Worm (Caenorhabditis elegans) whole organism, L1 larva: ENCODE measurements around the gene Y43F8C.3.

Source experiments
- C16A3.4 ChIP-seq: fragments of 150-350 bp; optimal IDR thresholded peaks from 2 replicates; lab custom pipeline; 2014; ENCODE audit warnings: missing biosample characterization, missing genetic modification characterization
- F16B12.6 ChIP-seq: fragments of 150-350 bp; optimal IDR thresholded peaks from 2 replicates; lab custom pipeline; 2014; ENCODE audit warnings: missing biosample characterization, missing genetic modification characterization
- Y116A8C.19 ChIP-seq: sonication (generic microtip); optimal IDR thresholded peaks from 2 replicates; lab custom pipeline; 2016; ENCODE audit warnings: missing compliant biosample characterization, missing genetic modification characterization, borderline replicate concordance
- aly-2 ChIP-seq: fragments of 150-350 bp; optimal IDR thresholded peaks from 2 replicates; lab custom pipeline; 2014; ENCODE audit warnings: missing biosample characterization, missing genetic modification characterization
- ama-1 ChIP-seq: fragments of 150-350 bp; optimal IDR thresholded peaks from 2 replicates; lab custom pipeline; 2014
- blmp-1 ChIP-seq: fragments of 150-350 bp; optimal IDR thresholded peaks from 2 replicates; lab custom pipeline; 2014; ENCODE audit warnings: missing biosample characterization, missing genetic modification characterization
- ceh-63 ChIP-seq: fragments of 200-800 bp; sonication (Bioruptor generic); optimal IDR thresholded peaks from 2 replicates; lab custom pipeline; 2018; ENCODE audit warnings: mild to moderate bottlenecking, missing genetic modification characterization, missing compliant biosample characterization
- ceh-90 ChIP-seq: sonication (generic microtip); optimal IDR thresholded peaks from 2 replicates; lab custom pipeline; 2016; ENCODE audit warnings: missing genetic modification characterization, missing compliant biosample characterization
- ces-1 ChIP-seq: fragments of 150-350 bp; optimal IDR thresholded peaks from 2 replicates; lab custom pipeline; 2014; ENCODE audit warnings: missing biosample characterization, missing genetic modification reagents, missing genetic modification characterization
- dsc-1 ChIP-seq: sonication (generic microtip); optimal IDR thresholded peaks from 2 replicates; lab custom pipeline; 2016; ENCODE audit warnings: mild to moderate bottlenecking, missing genetic modification characterization, missing compliant biosample characterization
- efl-3 ChIP-seq: fragments of 200-800 bp; sonication (Bioruptor generic); optimal IDR thresholded peaks from 2 replicates; lab custom pipeline; 2018; ENCODE audit warnings: mild to moderate bottlenecking, missing genetic modification characterization, missing compliant biosample characterization
- egl-27 ChIP-seq, 2 experiments: fragments of 150-350 bp in 1 of 2; sonication (generic microtip); optimal IDR thresholded peaks; 3 replicates each; lab custom pipeline; 2017 to 2018; ENCODE audit warnings: missing biosample characterization in 2 of 2, missing genetic modification characterization in 2 of 2, missing genetic modification reagents in 2 of 2
- elt-3 ChIP-seq, 6 experiments: fragments of 150-350 bp in 1 of 6; sonication (generic microtip); optimal IDR thresholded peaks; 2 replicates each; lab custom pipeline; 2017 to 2018; ENCODE audit warnings: missing biosample characterization in 6 of 6, missing genetic modification characterization in 6 of 6, inconsistent platforms in 1 of 6
- fkh-8 ChIP-seq: sonication (generic microtip); optimal IDR thresholded peaks from 2 replicates; lab custom pipeline; 2016; ENCODE audit warnings: mild to moderate bottlenecking, missing genetic modification characterization, missing compliant biosample characterization
- grh-1 ChIP-seq: fragments of 200-800 bp; sonication (Bioruptor generic); IDR thresholded peaks from 2 replicates; pipeline ENCODE4 v1.3.6; 2022; ENCODE audit warnings: missing genetic modification reagents, missing genetic modification characterization, missing compliant biosample characterization
- hlh-4 ChIP-seq: sonication (generic microtip); optimal IDR thresholded peaks from 2 replicates; lab custom pipeline; 2016; ENCODE audit warnings: mild to moderate bottlenecking, missing genetic modification characterization, missing compliant biosample characterization
- hpl-2 ChIP-seq: fragments of 150-350 bp; optimal IDR thresholded peaks from 2 replicates; lab custom pipeline; 2014; ENCODE audit warnings: missing biosample characterization, missing genetic modification reagents, missing genetic modification characterization
- isw-1 ChIP-seq: fragments of 200-800 bp; sonication (Bioruptor generic); IDR thresholded peaks from 2 replicates; pipeline ENCODE4 v1.3.6; 2022; ENCODE audit warnings: missing genetic modification characterization, missing compliant biosample characterization
- lin-14 ChIP-seq: fragments of 200-800 bp; sonication (Bioruptor generic); optimal IDR thresholded peaks from 2 replicates; lab custom pipeline; 2018; ENCODE audit warnings: mild to moderate bottlenecking, missing genetic modification characterization, moderate library complexity, missing compliant biosample characterization
- lin-35 ChIP-seq, 2 experiments: fragments of 150-350 bp; optimal IDR thresholded peaks; 2 replicates each; lab custom pipeline; 2014; ENCODE audit warnings: missing biosample characterization in 2 of 2, missing genetic modification characterization in 2 of 2, missing genetic modification reagents in 2 of 2
- mab-9 ChIP-seq: fragments of 200-800 bp; sonication (Bioruptor generic); IDR thresholded peaks from 2 replicates; pipeline ENCODE4 v1.3.6; 2022; ENCODE audit warnings: missing genetic modification reagents, missing genetic modification characterization, missing compliant biosample characterization
- mdl-1 ChIP-seq, 2 experiments: fragments of 150-350 bp; optimal IDR thresholded peaks; 2 replicates each; lab custom pipeline; 2014 to 2017; ENCODE audit warnings: missing biosample characterization in 2 of 2, missing genetic modification characterization in 2 of 2, inconsistent platforms in 1 of 2
- nhr-11 ChIP-seq: fragments of 150-350 bp; optimal IDR thresholded peaks from 2 replicates; lab custom pipeline; 2014; ENCODE audit warnings: missing biosample characterization, missing genetic modification characterization
- nhr-12 ChIP-seq: sonication (generic microtip); optimal IDR thresholded peaks from 2 replicates; lab custom pipeline; 2017; ENCODE audit warnings: missing biosample characterization, missing genetic modification characterization
- nhr-19 ChIP-seq: fragments of 200-800 bp; sonication (Bioruptor generic); conservative IDR thresholded peaks from 2 replicates; pipeline ENCODE4 v1.3.6; 2022; ENCODE audit warnings: missing genetic modification characterization, missing compliant biosample characterization
- nhr-20 ChIP-seq: sonication (generic microtip); optimal IDR thresholded peaks from 2 replicates; lab custom pipeline; 2016; ENCODE audit warnings: mild to moderate bottlenecking, missing genetic modification characterization, missing compliant biosample characterization
- nhr-237 ChIP-seq: fragments of 150-350 bp; optimal IDR thresholded peaks from 2 replicates; lab custom pipeline; 2014; ENCODE audit warnings: missing biosample characterization, missing genetic modification characterization
- nhr-28 ChIP-seq: fragments of 150-350 bp; optimal IDR thresholded peaks from 2 replicates; lab custom pipeline; 2014; ENCODE audit warnings: missing biosample characterization, missing genetic modification characterization
- nhr-77 ChIP-seq: fragments of 150-350 bp; optimal IDR thresholded peaks from 2 replicates; lab custom pipeline; 2014; ENCODE audit warnings: missing biosample characterization, missing genetic modification characterization
- nhr-85 ChIP-seq: sonication (generic microtip); peaks from one replicate; lab custom pipeline; 2016; ENCODE audit warnings: missing genetic modification characterization, inconsistent platforms, missing compliant biosample characterization
- nhr-90 ChIP-seq: sonication (generic microtip); optimal IDR thresholded peaks from 2 replicates; lab custom pipeline; 2016; ENCODE audit warnings: mild to moderate bottlenecking, missing genetic modification characterization, missing compliant biosample characterization; ENCODE audit not compliant: poor library complexity
- pax-3 ChIP-seq: fragments of 200-800 bp; sonication (Bioruptor generic); optimal IDR thresholded peaks from 2 replicates; lab custom pipeline; 2018; ENCODE audit warnings: mild to moderate bottlenecking, missing genetic modification characterization, moderate library complexity, missing compliant biosample characterization
- sptf-1 ChIP-seq: fragments of 150-350 bp; optimal IDR thresholded peaks from 2 replicates; lab custom pipeline; 2014; ENCODE audit warnings: missing biosample characterization, missing genetic modification characterization
- sup-37 ChIP-seq: fragments of 200-800 bp; sonication (Bioruptor generic); optimal IDR thresholded peaks from 2 replicates; lab custom pipeline; 2018; ENCODE audit warnings: mild to moderate bottlenecking, missing genetic modification characterization, missing compliant biosample characterization
- tbx-2 ChIP-seq: sonication (generic microtip); optimal IDR thresholded peaks from 2 replicates; lab custom pipeline; 2016; ENCODE audit warnings: missing genetic modification characterization, missing compliant biosample characterization
- tlp-1 ChIP-seq: fragments of 150-350 bp; optimal IDR thresholded peaks from 2 replicates; lab custom pipeline; 2014; ENCODE audit warnings: missing biosample characterization, missing genetic modification characterization
- unc-130 ChIP-seq: fragments of 150-350 bp; optimal IDR thresholded peaks from 2 replicates; lab custom pipeline; 2017; ENCODE audit warnings: missing biosample characterization, missing genetic modification characterization, inconsistent platforms
- unc-86 ChIP-seq: sonication (generic microtip); optimal IDR thresholded peaks from 2 replicates; lab custom pipeline; 2016; ENCODE audit warnings: missing genetic modification characterization, missing compliant biosample characterization
- vab-15 ChIP-seq: sonication (generic microtip); optimal IDR thresholded peaks from 2 replicates; lab custom pipeline; 2017; ENCODE audit warnings: missing genotype, mild to moderate bottlenecking, missing genetic modification characterization, missing compliant biosample characterization
- xbp-1 ChIP-seq: sonication (generic microtip); optimal IDR thresholded peaks from 2 replicates; lab custom pipeline; 2016; ENCODE audit warnings: missing genetic modification characterization, missing compliant biosample characterization
- zag-1 ChIP-seq: fragments of 150-350 bp; optimal IDR thresholded peaks from 2 replicates; lab custom pipeline; 2014; ENCODE audit warnings: missing biosample characterization, missing genetic modification characterization
- ztf-11 ChIP-seq, 2 experiments: sonication (generic microtip); optimal IDR thresholded peaks; 2 replicates each; lab custom pipeline; 2016 to 2017; ENCODE audit warnings: missing genetic modification characterization in 2 of 2, missing biosample characterization in 1 of 2, missing compliant biosample characterization in 1 of 2

The Y43F8C.3 gene

DNA sequence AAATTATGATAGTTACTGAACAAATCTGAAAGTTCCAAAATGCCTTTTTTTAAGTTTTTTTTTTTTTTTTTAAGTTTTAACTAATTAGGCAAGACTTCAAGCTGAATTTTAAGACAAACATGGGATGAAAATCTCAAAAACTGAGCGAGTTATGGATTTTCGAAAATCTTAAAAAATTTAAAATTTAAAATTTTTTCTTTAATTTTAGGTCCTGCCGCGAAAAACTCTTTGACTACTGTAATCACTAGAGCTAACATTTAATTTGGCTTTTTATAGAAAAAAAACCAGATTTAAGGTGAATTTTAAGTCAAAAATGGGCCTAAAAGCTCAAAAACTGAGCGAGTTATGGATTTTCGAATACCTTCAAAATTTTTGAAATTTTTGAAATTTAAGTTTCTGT, 13.2 kb downstream of the Y43F8C.3 start, which contains the start of gene grsp-1:
Gene grsp-1 (plus strand): TSS at position 301 of the 400 bp plus-strand sequence.
- TF ChIP-seq tbx-2 (tag; lab: Kevin White, UChicago), result no peak
- no peak for TF ChIP-seq sup-37
- TF ChIP-seq hlh-4 (tag; lab: Kevin White, UChicago), result no peak
- TF ChIP-seq xbp-1 (tag; lab: Kevin White, UChicago), result no peak
- no peak for TF ChIP-seq mab-9 (GFP tag; lab: Robert Waterston, UW)
- TF ChIP-seq grh-1 (GFP tag; lab: Robert Waterston, UW), result no peak
- no peak for TF ChIP-seq Y116A8C.19 (tag; lab: Kevin White, UChicago)
- TF ChIP-seq hpl-2 (GFP tag; lab: Kevin White, UChicago), result no peak
- no peak for TF ChIP-seq nhr-19 (GFP tag; lab: Robert Waterston, UW)
- no peak for TF ChIP-seq ztf-11 (tag; optimal IDR thresholded peaks at IDR 0.05; lab: Kevin White, UChicago)
- TF ChIP-seq zag-1 (tag; lab: Kevin White, UChicago), result no peak
- no peak for TF ChIP-seq nhr-28

DNA sequence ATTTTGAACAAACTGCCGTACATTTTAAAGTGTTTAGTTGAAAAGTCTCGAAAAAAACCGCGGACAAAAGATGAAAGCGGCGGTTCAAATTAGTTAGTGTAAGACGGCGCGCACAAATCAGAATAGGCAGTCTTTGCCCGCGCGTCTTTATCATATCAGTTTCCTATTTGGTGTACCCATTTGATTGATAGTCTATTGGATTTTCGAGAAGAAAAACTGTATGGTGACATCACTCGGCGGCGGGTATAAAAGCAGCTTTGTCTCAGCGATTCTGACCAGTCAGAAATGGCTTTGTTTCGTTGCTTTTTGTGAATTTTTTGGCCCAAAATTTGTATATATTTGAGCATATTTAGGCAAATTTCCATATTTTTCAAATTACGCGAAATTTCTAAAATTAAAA, 13.8 kb downstream of the Y43F8C.3 start:
- TF ChIP-seq nhr-20 (tag; lab: Kevin White, UChicago), result peak; percentile 19
- no peak for TF ChIP-seq ceh-63 (GFP tag; lab: Kevin White, UChicago)
- TF ChIP-seq dsc-1 (tag; lab: Kevin White, UChicago), result no peak
- TF ChIP-seq elt-3 (tag; optimal IDR thresholded peaks at IDR 0.05; lab: Kevin White, UChicago), result peak in 4 of 6 experiments; percentile 3 to 74 (median 26)
- TF ChIP-seq blmp-1 (tag; lab: Kevin White, UChicago), result peak; percentile 48
- TF ChIP-seq nhr-19 (GFP tag; lab: Robert Waterston, UW), result peak; percentile 30
- TF ChIP-seq nhr-85 (tag; lab: Kevin White, UChicago), result peak; percentile 84
- peak; percentile 14 for TF ChIP-seq lin-14 (GFP tag; lab: Kevin White, UChicago)

DNA sequence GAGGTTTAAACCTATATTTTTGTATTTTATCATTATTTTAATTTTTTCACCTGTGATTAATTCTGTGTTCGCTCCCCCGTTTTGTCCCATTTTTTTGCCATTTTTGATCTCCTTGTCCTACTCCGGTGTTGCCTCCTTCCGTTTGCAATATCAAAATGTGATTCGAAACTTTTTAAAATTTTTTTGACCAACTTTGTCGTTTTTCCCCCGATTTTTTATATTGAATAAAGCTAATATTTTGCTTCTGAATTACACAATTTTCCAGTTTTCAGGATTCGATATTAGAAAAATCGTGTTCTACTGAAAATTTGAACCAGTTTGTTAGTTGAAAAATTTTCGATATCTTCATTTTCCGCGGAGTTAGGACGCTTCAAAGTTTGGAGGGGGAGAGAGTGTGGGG, 16.5 kb downstream of the Y43F8C.3 start, which contains the start of gene nlp-25:
Gene nlp-25 (plus strand): TSS at position 301 of the 400 bp plus-strand sequence.
- TF ChIP-seq aly-2 (tag; lab: Kevin White, UChicago) (no peak), ces-1 (GFP tag; lab: Kevin White, UChicago) (no peak), egl-27 (tag; optimal IDR thresholded peaks at IDR 0.05; lab: Kevin White, UChicago) (no peak), Y116A8C.19 (tag; lab: Kevin White, UChicago) (no peak), hlh-4 (tag; lab: Kevin White, UChicago) (no peak), mdl-1 (tag; optimal IDR thresholded peaks at IDR 0.05; lab: Kevin White, UChicago) (no peak), fkh-8 (tag; lab: Kevin White, UChicago) (no peak), nhr-77 (tag; lab: Kevin White, UChicago) (no peak), ceh-63 (GFP tag; lab: Kevin White, UChicago) (no peak), nhr-11 (no peak), ztf-11 (tag; optimal IDR thresholded peaks at IDR 0.05; lab: Kevin White, UChicago) (no peak)

DNA sequence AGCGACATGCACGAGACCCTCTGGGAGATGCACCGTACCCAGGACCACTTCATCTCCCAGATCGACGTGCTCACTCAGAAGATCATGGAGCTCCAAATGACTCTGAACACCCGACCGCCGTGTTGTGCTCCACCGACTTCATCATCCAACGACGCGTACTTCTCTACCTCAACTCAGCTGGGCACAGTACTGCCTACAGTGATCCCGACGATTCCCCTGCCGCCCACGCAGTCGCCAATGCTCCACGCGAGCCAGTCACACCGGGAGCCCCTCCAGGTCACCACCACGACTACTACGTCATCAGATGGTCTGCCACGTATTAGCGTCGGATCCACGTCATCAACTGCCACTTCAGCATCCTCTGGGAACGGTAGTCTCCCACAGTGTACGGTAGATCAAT, 17.0 kb downstream of the Y43F8C.3 start:
- no peak for TF ChIP-seq hlh-4 (tag; lab: Kevin White, UChicago)

DNA sequence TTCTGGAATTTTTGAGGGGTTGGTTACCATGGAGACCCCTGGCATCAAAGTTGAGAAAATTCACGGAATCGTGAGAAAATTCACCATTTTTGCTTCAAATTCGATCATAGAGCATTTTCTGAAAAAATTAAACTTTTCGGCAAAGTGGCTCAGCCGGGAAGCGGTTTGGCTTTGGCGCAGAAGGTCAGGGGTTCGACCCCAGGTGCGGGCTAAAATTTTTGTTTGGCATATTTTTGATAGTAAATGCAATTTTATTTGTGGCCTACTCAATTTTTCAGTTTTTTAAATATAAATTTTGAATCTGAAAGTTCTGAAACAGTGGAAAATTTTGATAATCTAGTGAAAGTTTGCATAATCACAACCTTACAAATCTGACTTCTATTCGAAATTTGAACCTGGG, 23.3 kb downstream of the Y43F8C.3 start:
- TF ChIP-seq ama-1 (lab: Kevin White, UChicago) (no peak), ceh-90 (no peak), nhr-11 (no peak), lin-14 (GFP tag; lab: Kevin White, UChicago) (no peak), vab-15 (tag; lab: Kevin White, UChicago) (no peak)

DNA sequence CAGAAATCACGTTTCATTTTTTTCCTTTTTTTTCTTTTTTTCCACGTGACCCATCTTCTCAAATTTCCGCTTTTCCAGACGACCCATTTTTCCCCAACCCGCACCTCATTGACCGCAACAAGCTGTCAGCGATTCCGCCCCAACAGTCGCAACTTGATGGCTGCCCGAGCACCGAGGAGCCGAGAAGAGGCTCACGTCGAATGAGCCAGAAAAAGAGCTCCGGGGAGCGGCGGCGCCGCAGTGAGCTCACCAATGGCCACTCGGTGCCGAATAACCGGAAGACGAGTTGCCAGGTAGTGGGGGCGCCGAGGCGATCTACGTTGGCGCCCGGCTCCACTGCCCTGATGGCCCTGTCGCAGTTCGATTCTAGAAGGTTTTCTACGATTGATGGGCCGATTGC, 31.6 kb downstream of the Y43F8C.3 start:
- TF ChIP-seq nhr-90, result no peak
- no peak for TF ChIP-seq nhr-12 (tag; lab: Kevin White, UChicago)
- no peak for TF ChIP-seq elt-3 (tag; optimal IDR thresholded peaks at IDR 0.05; lab: Kevin White, UChicago)
- TF ChIP-seq efl-3 (GFP tag; lab: Kevin White, UChicago), result no peak
- TF ChIP-seq pax-3, result no peak
- TF ChIP-seq tlp-1 (tag; lab: Kevin White, UChicago), result no peak
- no peak for TF ChIP-seq tbx-2 (tag; lab: Kevin White, UChicago)
- TF ChIP-seq grh-1 (GFP tag; lab: Robert Waterston, UW), result no peak
- no peak for TF ChIP-seq nhr-237
- no peak for TF ChIP-seq hpl-2 (GFP tag; lab: Kevin White, UChicago)
- no peak for TF ChIP-seq unc-86 (tag; lab: Kevin White, UChicago)
- TF ChIP-seq F16B12.6 (tag; lab: Kevin White, UChicago), result no peak
- TF ChIP-seq nhr-11, result no peak
- no peak for TF ChIP-seq C16A3.4 (tag; lab: Kevin White, UChicago)
- no peak for TF ChIP-seq lin-35 (GFP tag; optimal IDR thresholded peaks at IDR 0.05; lab: Kevin White, UChicago)
- TF ChIP-seq sptf-1 (tag; lab: Kevin White, UChicago), result no peak
- TF ChIP-seq isw-1 (GFP tag; lab: Robert Waterston, UW), result no peak
- TF ChIP-seq ztf-11 (tag; optimal IDR thresholded peaks at IDR 0.05; lab: Kevin White, UChicago), result no peak
- TF ChIP-seq unc-130 (tag; lab: Kevin White, UChicago), result no peak
